Fruit fly (Drosophila melanogaster): Measurements from ENCODE around the gene Cdep.
A peak's percentile ranks its signal among the peaks of the same experiment; 100 is the strongest.

Cdep gene

DNA sequence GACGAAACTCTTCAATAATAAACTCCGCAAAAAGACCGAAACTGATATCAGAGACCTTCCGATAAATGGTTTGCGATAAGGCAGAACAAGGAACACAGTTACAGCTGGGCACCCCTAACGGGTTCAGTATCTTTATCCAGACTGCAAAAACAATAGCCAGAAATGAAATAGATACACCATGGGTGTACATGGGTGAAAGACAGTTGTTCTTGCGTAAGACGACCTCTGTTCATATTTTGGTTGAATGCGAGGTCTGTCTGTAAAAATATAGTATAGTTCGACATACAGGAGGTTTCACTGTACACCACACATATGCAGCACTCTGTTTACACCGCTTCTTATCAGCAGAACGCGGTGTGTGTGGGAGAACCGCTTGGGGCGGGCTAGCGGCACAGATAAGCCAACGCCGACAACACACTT is 1.8 kb downstream of the Cdep start (continued):
- TF ChIP-seq cg (GFP tag; optimal IDR thresholded peaks at IDR 0.05) (peak; percentile 77), mam (GFP tag; optimal IDR thresholded peaks at IDR 0.05) (peak; percentile 78), CG18764 (GFP tag; optimal IDR thresholded peaks at IDR 0.05) (peak; percentile 40), pfk (GFP tag; optimal IDR thresholded peaks at IDR 0.05) (no peak), tap (tag; optimal IDR thresholded peaks at IDR 0.05) (peak; percentile 53), CG10209 (GFP tag; optimal IDR thresholded peaks at IDR 0.05) (peak; percentile 31), tin (GFP tag; optimal IDR thresholded peaks at IDR 0.05) (peak; percentile 55), CG17802 (tag; optimal IDR thresholded peaks at IDR 0.05) (peak; percentile 15), CG6791 (GFP tag; IDR thresholded peaks at IDR 0.05; ENCODE audit: partially characterized antibody) (no peak), CG4328 (GFP tag; optimal IDR thresholded peaks at IDR 0.05) (peak; percentile 38), CG13624 (GFP tag; optimal IDR thresholded peaks at IDR 0.05) (peak; percentile 50), CG14050 (GFP tag; IDR thresholded peaks at IDR 0.05) (peak; percentile 30; the same call in 1 of the 3 replicates), fru (optimal IDR thresholded peaks at IDR 0.05) (no peak), CG33557 (GFP tag; optimal IDR thresholded peaks at IDR 0.05) (no peak), danr (GFP tag; IDR thresholded peaks at IDR 0.05) (0 out of 2 replicates have a peak, but pooled peaks have one; percentile 35), CG2120 (GFP tag; optimal IDR thresholded peaks at IDR 0.05) (peak; percentile 88), cas (GFP tag; IDR thresholded peaks at IDR 0.05) (0 out of 2 replicates have a peak, but pooled peaks have one; percentile 54), so (GFP tag; IDR thresholded peaks at IDR 0.05) (peak; percentile 69; the same call in 1 of the 3 replicates), CG7928 (GFP tag; optimal IDR thresholded peaks at IDR 0.05) (no peak), sob (GFP tag; IDR thresholded peaks at IDR 0.05) (peak; percentile 78), CG30403 (GFP tag; optimal IDR thresholded peaks at IDR 0.05) (peak; percentile 58), vfl (GFP tag; optimal IDR thresholded peaks at IDR 0.05) (peak; percentile 37), wdn (GFP tag; IDR thresholded peaks at IDR 0.05) (peak; percentile 50), Dip2 (GFP tag; IDR thresholded peaks at IDR 0.05) (no peak), sens-2 (GFP tag; IDR thresholded peaks at IDR 0.05) (no peak), esg (GFP tag; conservative IDR thresholded peaks at IDR 0.05) (peak; percentile 57), ranshi (GFP tag; IDR thresholded peaks at IDR 0.05) (0 out of 2 replicates have a peak, but pooled peaks have one; percentile 41), Chrac-16 (GFP tag; optimal IDR thresholded peaks at IDR 0.05) (peak; percentile 64), HHEX (GFP tag; optimal IDR thresholded peaks at IDR 0.05) (peak; percentile 71), CG3726 (GFP tag; IDR thresholded peaks at IDR 0.05) (no peak), ara (GFP tag; IDR thresholded peaks at IDR 0.05) (peak; percentile 50; the same call in 1 of the 2 replicates), pnt (GFP tag; optimal IDR thresholded peaks at IDR 0.05) (peak; percentile 40), Sin3A (optimal IDR thresholded peaks at IDR 0.05) (no peak), CG14710 (tag; optimal IDR thresholded peaks at IDR 0.05) (peak; percentile 12), CG6654 (GFP tag; optimal IDR thresholded peaks at IDR 0.05) (no peak), gcm2 (GFP tag; optimal IDR thresholded peaks at IDR 0.05) (no peak), Rx (GFP tag; IDR thresholded peaks at IDR 0.05) (0 out of 2 replicates have a peak, but pooled peaks have one; percentile 7), disco-r (GFP tag; optimal IDR thresholded peaks at IDR 0.05) (peak; percentile 5), gsb-n (tag; optimal IDR thresholded peaks at IDR 0.05) (peak; percentile 27), HLH54F (GFP tag; optimal IDR thresholded peaks at IDR 0.05) (peak; percentile 41), Hr78 (GFP tag; optimal IDR thresholded peaks at IDR 0.05) (peak in 1 of 2 experiments; percentile 80), CG2678 (tag; optimal IDR thresholded peaks at IDR 0.05) (peak; percentile 75), ash1 (GFP tag; optimal IDR thresholded peaks at IDR 0.05) (no peak), slbo (GFP tag; IDR thresholded peaks at IDR 0.05) (peak; percentile 84), ems (GFP tag; optimal IDR thresholded peaks at IDR 0.05) (peak; percentile 34), Lhr (GFP tag; optimal IDR thresholded peaks at IDR 0.05) (no peak), CG6254 (GFP tag; optimal IDR thresholded peaks at IDR 0.05) (peak; percentile 24), CG11695 (GFP tag; IDR thresholded peaks at IDR 0.05) (peak; percentile 60; the same call in 1 of the 3 replicates), bowl (GFP tag; IDR thresholded peaks at IDR 0.05) (0 out of 2 replicates have a peak, but pooled peaks have one; percentile 44), CG18476 (GFP tag; optimal IDR thresholded peaks at IDR 0.05) (peak; percentile 15), CG6854 (GFP tag; optimal IDR thresholded peaks at IDR 0.05) (no peak)
